Fruit fly (Drosophila melanogaster) whole organism: ENCODE measurements around the gene CG14309.

ENCODE experiments used
- CG8478 ChIP-seq: fragments of >200 bp; optimal IDR thresholded peaks from 2 replicates; lab custom pipeline; 2018; ENCODE audit warnings: inconsistent platforms
- Dll ChIP-seq: fragments of >200 bp; optimal IDR thresholded peaks from 2 replicates; lab custom pipeline; 2017
- EcR ChIP-seq, 2 experiments: fragments of >200 bp; optimal IDR thresholded peaks; 2 replicates each; lab custom pipeline; 2017; ENCODE audit warnings: missing biosample characterization in 2 of 2, missing genetic modification characterization in 2 of 2, missing genetic modification reagents in 2 of 2
- pan ChIP-seq: fragments of >200 bp; optimal IDR thresholded peaks from 2 replicates; lab custom pipeline; 2017
- psq ChIP-seq: fragments of >200 bp; optimal IDR thresholded peaks from 2 replicates; lab custom pipeline; 2017
- usp ChIP-seq: fragments of >200 bp; optimal IDR thresholded peaks from 2 replicates; lab custom pipeline; 2017; ENCODE audit warnings: missing biosample characterization, missing genetic modification characterization, mixed read lengths

dm6 chr3R:18381014-18381512 is 3.8 kb downstream of the CG14309 start, which contains the start of gene CG7675:
- TF ChIP-seq psq (lab: Kevin White, UChicago) (no peak), EcR (GFP tag; optimal IDR thresholded peaks at IDR 0.05; lab: Kevin White, UChicago) (no peak), pan (lab: Kevin White, UChicago) (no peak), Dll (no peak), CG8478 (lab: Kevin White, UChicago) (no peak), usp (GFP tag; lab: Kevin White, UChicago) (no peak)
